Worm (Caenorhabditis elegans) whole organism, young adult: ENCODE results near the gene C27F2.9.

Experiments
- F55B11.4 ChIP-seq: sonication (generic microtip); optimal IDR thresholded peaks from 2 replicates; lab custom pipeline; 2016; ENCODE audit warnings: missing compliant biosample characterization, missing genetic modification characterization, borderline replicate concordance; ENCODE audit not compliant: insufficient read depth
- attf-3 ChIP-seq: fragments of 200-800 bp; sonication (Bioruptor generic); conservative IDR thresholded peaks from 2 replicates; pipeline ENCODE4 v1.3.6; 2022; ENCODE audit warnings: missing genetic modification reagents, missing genetic modification characterization, missing compliant biosample characterization
- ceh-58 ChIP-seq: fragments of 200-800 bp; sonication (Bioruptor generic); IDR thresholded peaks from 2 replicates; pipeline ENCODE4 v1.3.6; 2022; ENCODE audit warnings: missing genetic modification characterization, missing compliant biosample characterization
- hsf-1 ChIP-seq: fragments of 200-800 bp; sonication (Bioruptor generic); IDR thresholded peaks from 2 replicates; pipeline ENCODE4 v1.3.6; 2022; ENCODE audit warnings: missing genetic modification reagents, missing genetic modification characterization, missing compliant biosample characterization
- nfya-2 ChIP-seq: fragments of 200-800 bp; sonication (Bioruptor generic); IDR thresholded peaks from 2 replicates; pipeline ENCODE4 v1.3.6; 2022; ENCODE audit warnings: missing genetic modification reagents, missing genetic modification characterization, missing compliant biosample characterization
- tbp1 ChIP-seq: fragments of 200-800 bp; sonication (Bioruptor generic); optimal IDR thresholded peaks from 2 replicates; lab custom pipeline; 2018; ENCODE audit warnings: mild to moderate bottlenecking, missing genetic modification characterization, missing compliant biosample characterization
- unc-62 ChIP-seq: fragments of 150-350 bp; optimal IDR thresholded peaks from 2 replicates; lab custom pipeline; 2014; ENCODE audit warnings: missing biosample characterization, missing genetic modification reagents, missing genetic modification characterization
- ztf-22 ChIP-seq: fragments of 200-800 bp; sonication (Bioruptor generic); optimal IDR thresholded peaks from 2 replicates; lab custom pipeline; 2018; ENCODE audit warnings: mild to moderate bottlenecking, missing genetic modification characterization, moderate library complexity, missing compliant biosample characterization

ce11 chrIII:5010723-5011122 is 47.9 kb upstream of the C27F2.9 start:
- TF ChIP-seq ceh-58 = no peak
- no peak for TF ChIP-seq F55B11.4 (tag; lab: Kevin White, UChicago)
- no peak for TF ChIP-seq hsf-1 (GFP tag; lab: Robert Waterston, UW)
- TF ChIP-seq unc-62 (GFP tag; lab: Kevin White, UChicago) = no peak
- no peak for TF ChIP-seq attf-3
- no peak for TF ChIP-seq ztf-22 (GFP tag; lab: Kevin White, UChicago)
- no peak for TF ChIP-seq nfya-2
- no peak for TF ChIP-seq tbp1 (GFP tag; lab: Kevin White, UChicago)
